Worm (Caenorhabditis elegans): ENCODE measurements around the gene srab-16.

Gene srab-16

ce11 chrV:741820-742219 is 40.7 kb upstream of the srab-16 start, which contains the start of gene C05E4.7:
Gene C05E4.7 (plus strand): TSS chrV:742120.
- TF ChIP-seq Y53G8AR.9 (GFP tag; conservative IDR thresholded peaks at IDR 0.05): no peak
- TF ChIP-seq ceh-79 (tag; optimal IDR thresholded peaks at IDR 0.05): no peak
- TF ChIP-seq nhr-27 (tag; optimal IDR thresholded peaks at IDR 0.05): no peak
- TF ChIP-seq sdz-38 (tag; optimal IDR thresholded peaks at IDR 0.05): no peak
- TF ChIP-seq ceh-100 (GFP tag; IDR thresholded peaks at IDR 0.05): no peak
- no peak for TF ChIP-seq gei-17 (GFP tag; optimal IDR thresholded peaks at IDR 0.05)
- TF ChIP-seq mcd-1 (GFP tag; IDR thresholded peaks at IDR 0.05): no peak
- TF ChIP-seq cebp-1 (GFP tag; IDR thresholded peaks at IDR 0.05): no peak
- no peak for TF ChIP-seq cebp-1 (tag; optimal IDR thresholded peaks at IDR 0.05)
- TF ChIP-seq pbrm-1 (GFP tag; IDR thresholded peaks at IDR 0.05): no peak
- no peak for TF ChIP-seq aptf-3 (GFP tag; IDR thresholded peaks at IDR 0.05)
- TF ChIP-seq sea-2 (GFP tag; IDR thresholded peaks at IDR 0.05): no peak
- TF ChIP-seq madf-3 (GFP tag; IDR thresholded peaks at IDR 0.05): no peak
- no peak for TF ChIP-seq B0019.2 (GFP tag; conservative IDR thresholded peaks at IDR 0.05)
- TF ChIP-seq somi-1 (GFP tag; optimal IDR thresholded peaks at IDR 0.05): no peak

ce11 chrV:743348-743747 is 39.2 kb upstream of the srab-16 start, which contains the start of gene str-134:
Gene str-134 (plus strand): TSS chrV:743648.
- TF ChIP-seq B0019.2 (GFP tag; conservative IDR thresholded peaks at IDR 0.05) (no peak), K12H6.12 (tag; optimal IDR thresholded peaks at IDR 0.05) (no peak), ets-4 (GFP tag; optimal IDR thresholded peaks at IDR 0.05) (no peak), lir-1 (GFP tag; conservative IDR thresholded peaks at IDR 0.05) (no peak), lin-35 (GFP tag; optimal IDR thresholded peaks at IDR 0.05) (no peak), lin-54 (GFP tag; optimal IDR thresholded peaks at IDR 0.05) (no peak), ceh-40 (GFP tag; IDR thresholded peaks at IDR 0.05) (no peak)

ce11 chrV:748044-748443 is 34.5 kb upstream of the srab-16 start, which contains the start of gene sri-4:
Gene sri-4 (plus strand): TSS chrV:748344.
- no peak for TF ChIP-seq egl-44 (GFP tag; IDR thresholded peaks at IDR 0.05)
- no peak for TF ChIP-seq hlh-26 (GFP tag; conservative IDR thresholded peaks at IDR 0.05)
- no peak for TF ChIP-seq fkh-3 (tag; optimal IDR thresholded peaks at IDR 0.05)
- no peak for TF ChIP-seq attf-6 (GFP tag; IDR thresholded peaks at IDR 0.05)
- no peak for TF ChIP-seq atf-7 (tag; optimal IDR thresholded peaks at IDR 0.05)
- no peak for TF ChIP-seq madf-3 (GFP tag; IDR thresholded peaks at IDR 0.05)
- no peak for TF ChIP-seq F33H1.4 (GFP tag; IDR thresholded peaks at IDR 0.05)
- no peak for TF ChIP-seq dox-1 (GFP tag; IDR thresholded peaks at IDR 0.05)
- TF ChIP-seq repo-1 (tag; optimal IDR thresholded peaks at IDR 0.05): no peak
- TF ChIP-seq rcor-1 (GFP tag; IDR thresholded peaks at IDR 0.05): no peak
- no peak for TF ChIP-seq sea-2 (GFP tag; IDR thresholded peaks at IDR 0.05)
- no peak for TF ChIP-seq snpc-4 (GFP tag; optimal IDR thresholded peaks at IDR 0.05)
- no peak for TF ChIP-seq snpc-4 (tag; optimal IDR thresholded peaks at IDR 0.05)
- TF ChIP-seq cebp-2 (GFP tag; IDR thresholded peaks at IDR 0.05): no peak
- no peak for TF ChIP-seq lin-54 (GFP tag; optimal IDR thresholded peaks at IDR 0.05)
- TF ChIP-seq nhr-80 (tag; optimal IDR thresholded peaks at IDR 0.05): no peak
- TF ChIP-seq ZK185.1 (tag; optimal IDR thresholded peaks at IDR 0.05; ENCODE audit: poor library complexity, severe bottlenecking): no peak
- no peak for TF ChIP-seq zim-3 (tag; optimal IDR thresholded peaks at IDR 0.05)
- TF ChIP-seq F55B11.4 (tag; optimal IDR thresholded peaks at IDR 0.05; ENCODE audit: borderline replicate concordance, insufficient read depth): no peak
- no peak for TF ChIP-seq somi-1 (GFP tag; optimal IDR thresholded peaks at IDR 0.05)

Measured in whole organism, young adult.